Worm (Caenorhabditis elegans): ENCODE measurements around the gene R105.1.

ce11 chrIV:4608661-4609060, 24.8 kb upstream of the R105.1 start:
- TF ChIP-seq tbx-9 (tag; optimal IDR thresholded peaks at IDR 0.05; ENCODE audit: borderline replicate concordance) (no peak), pha-4 (tag; optimal IDR thresholded peaks at IDR 0.05) (no peak), ama-1 (optimal IDR thresholded peaks at IDR 0.05) (no peak), ama-1 (GFP tag; optimal IDR thresholded peaks at IDR 0.05) (no peak), nfya-1 (tag; optimal IDR thresholded peaks at IDR 0.05; ENCODE audit: borderline replicate concordance, insufficient read depth) (no peak)
